Fruit fly (Drosophila melanogaster): Measurements from ENCODE around the gene Nha1.

Gene Nha1

dm6 chr2L:6819230-6820049 lies 50.7 kb downstream of the Nha1 start (continued):
- TF ChIP-seq hkb (optimal IDR thresholded peaks at IDR 0.05) (no peak), hkb (GFP tag; IDR thresholded peaks at IDR 0.05) (no peak), CG9437 (GFP tag; optimal IDR thresholded peaks at IDR 0.05) (peak; percentile 6), CG2712 (tag; optimal IDR thresholded peaks at IDR 0.05) (peak; percentile 53), CG9876 (GFP tag; optimal IDR thresholded peaks at IDR 0.05) (no peak), HmgD (GFP tag; optimal IDR thresholded peaks at IDR 0.05) (no peak), NfI (GFP tag; optimal IDR thresholded peaks at IDR 0.05) (peak; percentile 5), zen (tag; optimal IDR thresholded peaks at IDR 0.05) (peak; percentile 12), cas (GFP tag; IDR thresholded peaks at IDR 0.05) (no peak), knrl (GFP tag; IDR thresholded peaks at IDR 0.05; ENCODE audit: partially characterized antibody) (no peak), Rx (GFP tag; IDR thresholded peaks at IDR 0.05) (no peak), NK7.1 (GFP tag; optimal IDR thresholded peaks at IDR 0.05) (no peak), CG18262 (tag; optimal IDR thresholded peaks at IDR 0.05) (peak; percentile 69), Sry-δ (GFP tag; optimal IDR thresholded peaks at IDR 0.05) (no peak), D19A (tag; optimal IDR thresholded peaks at IDR 0.05) (peak; percentile 47), dpn (GFP tag; optimal IDR thresholded peaks at IDR 0.05) (peak in 1 of 2 experiments; percentile 10), chif (GFP tag; optimal IDR thresholded peaks at IDR 0.05) (peak in 1 of 2 experiments; percentile 6), Six4 (GFP tag; optimal IDR thresholded peaks at IDR 0.05) (no peak), MBD-R2 (GFP tag; IDR thresholded peaks at IDR 0.05) (no peak), BtbVII (GFP tag; optimal IDR thresholded peaks at IDR 0.05) (no peak), ATbp (GFP tag; optimal IDR thresholded peaks at IDR 0.05) (no peak), Sry-β (GFP tag; optimal IDR thresholded peaks at IDR 0.05) (no peak), Fer1 (GFP tag; optimal IDR thresholded peaks at IDR 0.05) (no peak), CG18476 (GFP tag; optimal IDR thresholded peaks at IDR 0.05) (peak; percentile 23), CG10543 (GFP tag; optimal IDR thresholded peaks at IDR 0.05) (no peak), CG31441 (GFP tag; IDR thresholded peaks at IDR 0.05) (peak; percentile 55), nerfin-1 (tag; optimal IDR thresholded peaks at IDR 0.05) (no peak), ems (GFP tag; optimal IDR thresholded peaks at IDR 0.05) (no peak), Ets97D (GFP tag; optimal IDR thresholded peaks at IDR 0.05) (no peak), Blimp-1 (GFP tag; optimal IDR thresholded peaks at IDR 0.05) (peak; percentile 41), CG13296 (GFP tag; optimal IDR thresholded peaks at IDR 0.05) (no peak), Eip74EF (GFP tag; optimal IDR thresholded peaks at IDR 0.05) (peak in 1 of 2 experiments; percentile 31), slp2 (GFP tag; optimal IDR thresholded peaks at IDR 0.05) (no peak), E2f2 (GFP tag; IDR thresholded peaks at IDR 0.05) (0 out of 2 replicates have a peak, but pooled peaks have one; percentile 13), chn (GFP tag; optimal IDR thresholded peaks at IDR 0.05) (peak; percentile 16), Stat92E (GFP tag; optimal IDR thresholded peaks at IDR 0.05) (no peak), ab (GFP tag; optimal IDR thresholded peaks at IDR 0.05) (no peak), Jarid2 (GFP tag; optimal IDR thresholded peaks at IDR 0.05) (no peak), Gsc (GFP tag; IDR thresholded peaks at IDR 0.05) (0 out of 2 replicates have a peak, but pooled peaks have one; percentile 22), HHEX (GFP tag; optimal IDR thresholded peaks at IDR 0.05) (no peak), ind (GFP tag; optimal IDR thresholded peaks at IDR 0.05) (peak; percentile 10), prd (optimal IDR thresholded peaks at IDR 0.05) (no peak), prd (GFP tag; IDR thresholded peaks at IDR 0.05) (peak; percentile 42; the same call in 1 of the 3 replicates), sens-2 (GFP tag; IDR thresholded peaks at IDR 0.05) (peak; percentile 95), unc-4 (GFP tag; IDR thresholded peaks at IDR 0.05; ENCODE audit: partially characterized antibody) (no peak), CG12299 (tag; optimal IDR thresholded peaks at IDR 0.05) (no peak), B-H2 (GFP tag; optimal IDR thresholded peaks at IDR 0.05) (no peak), seq (GFP tag; IDR thresholded peaks at IDR 0.05) (no peak), CG7987 (GFP tag; optimal IDR thresholded peaks at IDR 0.05) (no peak)
